Fruit fly (Drosophila melanogaster) whole organism: ENCODE results near the gene Rfk.

Experiments used
- pan ChIP-seq: fragments of >200 bp; optimal IDR thresholded peaks from 2 replicates; lab custom pipeline; 2017
- psq ChIP-seq: fragments of >200 bp; optimal IDR thresholded peaks from 2 replicates; lab custom pipeline; 2017

dm6 chr3R:7907311-7907710 lies 5.8 kb downstream of the Rfk start, which contains the start of the genes Taf7 and EMC1:
- TF ChIP-seq psq (lab: Kevin White, UChicago) (no peak), pan (no peak)
